Fruit fly (Drosophila melanogaster) Kc167 (cell line): Measurements from ENCODE around the gene dmrt11E.

ENCODE experiments used
- Myc ChIP-seq: fragments of >200 bp; optimal IDR thresholded peaks from 2 replicates; lab custom pipeline; 2017; ENCODE audit warnings: missing external identifiers
- Sin3A ChIP-seq: fragments of >200 bp; optimal IDR thresholded peaks from 2 replicates; lab custom pipeline; 2018; ENCODE audit warnings: missing external identifiers
- h ChIP-seq: fragments of >200 bp; optimal IDR thresholded peaks from 3 replicates; lab custom pipeline; 2018; ENCODE audit warnings: missing external identifiers
- insv ChIP-seq: fragments of >200 bp; optimal IDR thresholded peaks from 3 replicates; lab custom pipeline; 2018; ENCODE audit warnings: missing external identifiers
- psq ChIP-seq: fragments of >200 bp; optimal IDR thresholded peaks from 2 replicates; lab custom pipeline; 2017; ENCODE audit warnings: missing external identifiers
- ttk ChIP-seq: sonication (Bioruptor generic); optimal IDR thresholded peaks from 2 replicates; lab custom pipeline; 2017; ENCODE audit warnings: missing external identifiers

Gene dmrt11E

dm6 chrX:13368149-13368548 lies at the start of gene dmrt11E:
Gene dmrt11E, plus strand, starts transcription at chrX:13368191.
- no peak for TF ChIP-seq Myc (lab: Kevin White, UChicago)
- TF ChIP-seq ttk (lab: Kevin White, UChicago): no peak
- TF ChIP-seq psq: no peak
- no peak for TF ChIP-seq insv (lab: Kevin White, UChicago)
- no peak for TF ChIP-seq h (lab: Kevin White, UChicago)
- TF ChIP-seq Sin3A (lab: Kevin White, UChicago): no peak

dm6 chrX:13319376-13319883 lies 48.6 kb upstream of the dmrt11E start:
- TF ChIP-seq insv (lab: Kevin White, UChicago): no peak

dm6 chrX:13320697-13321445 lies 47.1 kb upstream of the dmrt11E start:
- TF ChIP-seq h (lab: Kevin White, UChicago) (no peak), insv (lab: Kevin White, UChicago) (no peak), ttk (lab: Kevin White, UChicago) (no peak), psq (no peak), Myc (lab: Kevin White, UChicago) (no peak), Sin3A (lab: Kevin White, UChicago) (no peak)

DNA sequence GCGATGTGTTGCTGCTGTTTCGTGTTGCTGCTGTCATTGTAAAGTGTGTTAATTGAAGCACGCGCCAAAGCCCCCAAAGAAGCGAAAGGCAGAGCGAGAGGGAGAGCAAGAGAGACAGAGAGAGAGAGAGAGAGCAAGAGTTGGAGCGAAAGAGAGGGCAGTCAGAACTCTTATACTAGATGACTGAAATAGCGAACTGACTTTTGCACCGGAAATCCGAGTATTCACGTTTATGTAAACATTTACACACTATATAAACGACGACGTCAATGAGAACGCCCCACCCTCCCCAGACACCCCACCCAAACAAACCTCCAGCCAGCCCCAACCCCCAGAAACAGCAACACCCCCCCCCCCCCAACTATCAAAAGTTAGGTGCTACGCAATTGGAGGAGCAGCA lies 45.6 kb upstream of the dmrt11E start:
- TF ChIP-seq insv (lab: Kevin White, UChicago): no peak
- no peak for TF ChIP-seq Sin3A (lab: Kevin White, UChicago)
- no peak for TF ChIP-seq h (lab: Kevin White, UChicago)
- TF ChIP-seq psq: no peak
- no peak for TF ChIP-seq Myc (lab: Kevin White, UChicago)
- TF ChIP-seq ttk (lab: Kevin White, UChicago): no peak

DNA sequence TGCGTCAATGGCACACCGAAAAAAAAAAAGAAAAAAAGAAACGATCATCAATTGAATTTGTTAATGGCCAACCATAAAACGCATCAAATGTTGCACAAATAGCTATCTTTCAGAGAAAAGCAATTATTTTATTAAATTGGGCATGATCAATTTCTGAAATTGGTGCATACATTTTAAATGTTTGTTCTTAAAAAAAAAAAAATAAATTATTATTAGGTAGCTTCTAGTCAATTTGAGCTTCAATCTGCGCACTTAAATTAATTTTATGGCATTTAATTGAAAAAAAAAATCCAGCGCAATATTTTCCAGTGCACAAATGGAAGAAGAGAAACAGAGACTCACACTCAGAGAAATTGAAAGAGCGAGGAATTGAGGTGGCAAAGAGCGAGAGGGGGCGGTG lies 44.9 kb upstream of the dmrt11E start:
- no peak for TF ChIP-seq h (lab: Kevin White, UChicago)
- no peak for TF ChIP-seq Myc (lab: Kevin White, UChicago)
- TF ChIP-seq ttk (lab: Kevin White, UChicago): no peak
- no peak for TF ChIP-seq Sin3A (lab: Kevin White, UChicago)
- TF ChIP-seq insv (lab: Kevin White, UChicago): no peak
- no peak for TF ChIP-seq psq

- TF ChIP-seq ttk (lab: Kevin White, UChicago) (no peak), insv (lab: Kevin White, UChicago) (no peak), psq (no peak), Sin3A (lab: Kevin White, UChicago) (no peak), Myc (lab: Kevin White, UChicago) (no peak), h (lab: Kevin White, UChicago) (no peak)
Measured at dm6 chrX:13323526-13323925, 44.5 kb upstream of the dmrt11E start.

- TF ChIP-seq h (lab: Kevin White, UChicago) (no peak), Myc (lab: Kevin White, UChicago) (no peak), ttk (lab: Kevin White, UChicago) (no peak), insv (lab: Kevin White, UChicago) (no peak), psq (no peak), Sin3A (lab: Kevin White, UChicago) (no peak)
Measured at dm6 chrX:13325310-13325709, 42.7 kb upstream of the dmrt11E start.

dm6 chrX:13329572-13330046 lies 38.4 kb upstream of the dmrt11E start, which contains the start of gene Prx2:
Gene Prx2, plus strand, starts transcription at chrX:13329824.
- TF ChIP-seq Myc (lab: Kevin White, UChicago): no peak
- no peak for TF ChIP-seq ttk (lab: Kevin White, UChicago)
- TF ChIP-seq insv (lab: Kevin White, UChicago): no peak
- no peak for TF ChIP-seq psq
- no peak for TF ChIP-seq Sin3A (lab: Kevin White, UChicago)
- TF ChIP-seq h (lab: Kevin White, UChicago): no peak

dm6 chrX:13331814-13332701 lies 35.9 kb upstream of the dmrt11E start:
- TF ChIP-seq h (lab: Kevin White, UChicago): no peak
- no peak for TF ChIP-seq insv (lab: Kevin White, UChicago)
- TF ChIP-seq ttk (lab: Kevin White, UChicago): no peak

- TF ChIP-seq insv (lab: Kevin White, UChicago) (no peak), Myc (lab: Kevin White, UChicago) (no peak), Sin3A (lab: Kevin White, UChicago) (no peak), ttk (lab: Kevin White, UChicago) (no peak), psq (no peak), h (lab: Kevin White, UChicago) (no peak)
Measured at dm6 chrX:13332702-13333243, 35.2 kb upstream of the dmrt11E start.

- no peak for TF ChIP-seq insv (lab: Kevin White, UChicago)
- no peak for TF ChIP-seq ttk (lab: Kevin White, UChicago)
Measured at dm6 chrX:13334434-13335146, 33.4 kb upstream of the dmrt11E start.
